Fruit fly (Drosophila melanogaster) whole organism, wandering third instar larva: ENCODE measurements around the gene spir.

Experiments used
- Abd-B ChIP-seq: fragments of >200 bp; optimal IDR thresholded peaks from 2 replicates; lab custom pipeline; 2017; ENCODE audit warnings: missing biosample characterization, missing genetic modification characterization
- CG32264 ChIP-seq: fragments of 200-800 bp; sonication (Bioruptor generic); optimal IDR thresholded peaks from 2 replicates; lab custom pipeline; 2016; ENCODE audit warnings: missing biosample characterization, missing genetic modification characterization
- CG9705 ChIP-seq: fragments of 200-800 bp; sonication (Bioruptor generic); optimal IDR thresholded peaks from 2 replicates; lab custom pipeline; 2018; ENCODE audit warnings: missing biosample characterization, mild to moderate bottlenecking, missing genetic modification characterization
- Dfd ChIP-seq: fragments of >200 bp; optimal IDR thresholded peaks from 2 replicates; lab custom pipeline; 2017; ENCODE audit warnings: missing biosample characterization, missing genetic modification characterization
- Dif ChIP-seq: fragments of 200-275, 200-300 bp; sonication (Bioruptor generic); optimal IDR thresholded peaks from 2 replicates; lab custom pipeline; 2018; ENCODE audit warnings: missing biosample characterization, missing genetic modification characterization; ENCODE audit not compliant: partially characterized antibody
- GATAd ChIP-seq: sonication (Bioruptor generic); optimal IDR thresholded peaks from 2 replicates; lab custom pipeline; 2016; ENCODE audit warnings: missing biosample characterization, missing genetic modification characterization
- HLH106 ChIP-seq: fragments of 200-800 bp; optimal IDR thresholded peaks from 3 replicates; lab custom pipeline; 2019; ENCODE audit warnings: missing biosample characterization, mild to moderate bottlenecking, missing genetic modification characterization, moderate library complexity
- Hnf4 ChIP-seq: fragments of 200-800 bp; sonication (Bioruptor generic); optimal IDR thresholded peaks from 2 replicates; lab custom pipeline; 2016; ENCODE audit warnings: missing biosample characterization, mild to moderate bottlenecking, missing genetic modification characterization
- Hr83 ChIP-seq: fragments of 200-300 bp; sonication (Bioruptor generic); optimal IDR thresholded peaks from 2 replicates; lab custom pipeline; 2016; ENCODE audit warnings: missing biosample characterization, mild to moderate bottlenecking, missing genetic modification characterization, moderate library complexity; ENCODE audit not compliant: poor library complexity, severe bottlenecking
- Jra ChIP-seq: sonication (Bioruptor generic); optimal IDR thresholded peaks from 2 replicates; lab custom pipeline; 2016; ENCODE audit warnings: missing biosample characterization, missing genetic modification characterization
- Myc ChIP-seq: fragments of >200 bp; optimal IDR thresholded peaks from 2 replicates; lab custom pipeline; 2017
- N ChIP-seq: fragments of >200 bp; optimal IDR thresholded peaks from 2 replicates; lab custom pipeline; 2018; ENCODE audit warnings: missing biosample characterization, missing external identifiers, missing genetic modification characterization
- OdsH ChIP-seq: fragments of 200-800 bp; sonication (Bioruptor generic); optimal IDR thresholded peaks from 2 replicates; lab custom pipeline; 2016; ENCODE audit warnings: missing biosample characterization, mild to moderate bottlenecking, missing genetic modification characterization
- Rel ChIP-seq, 2 experiments: fragments of 200-800 bp; sonication (Bioruptor generic) in 1 of 2; optimal IDR thresholded peaks; 2 replicates in 1 of 2; 3 replicates in 1 of 2; lab custom pipeline; 2016 to 2019; ENCODE audit warnings: mild to moderate bottlenecking in 2 of 2, missing biosample characterization in 2 of 2, missing genetic modification characterization in 2 of 2, moderate library complexity in 1 of 2
- Sp1 ChIP-seq: fragments of 200-800 bp; sonication (Bioruptor generic); optimal IDR thresholded peaks from 3 replicates; lab custom pipeline; 2019; ENCODE audit warnings: missing biosample characterization, mild to moderate bottlenecking, missing genetic modification characterization, moderate library complexity
- Vsx2 ChIP-seq: fragments of 200-300, 225-300 bp; sonication (Bioruptor generic); optimal IDR thresholded peaks from 2 replicates; lab custom pipeline; 2018; ENCODE audit warnings: missing biosample characterization, missing genetic modification characterization; ENCODE audit not compliant: partially characterized antibody
- br ChIP-seq: fragments of 200-800 bp; sonication (Bioruptor generic); optimal IDR thresholded peaks from 2 replicates; lab custom pipeline; 2016; ENCODE audit warnings: missing biosample characterization, missing genetic modification characterization
- ey ChIP-seq: fragments of 200-800 bp; sonication (Bioruptor generic); optimal IDR thresholded peaks from 2 replicates; lab custom pipeline; 2016; ENCODE audit warnings: missing biosample characterization, missing genetic modification characterization
- foxo ChIP-seq, 2 experiments: fragments of 200-800 bp; sonication (Bioruptor generic); optimal IDR thresholded peaks; 2 replicates in 1 of 2; 3 replicates in 1 of 2; lab custom pipeline; 2016 to 2017; ENCODE audit warnings: missing biosample characterization in 2 of 2, missing genetic modification characterization in 2 of 2
- fru ChIP-seq: fragments of 200-800 bp; sonication (Bioruptor generic); optimal IDR thresholded peaks from 3 replicates; lab custom pipeline; 2016; ENCODE audit warnings: missing biosample characterization, mild to moderate bottlenecking, missing genetic modification characterization
- h ChIP-seq: fragments of 200-800 bp; sonication (Bioruptor generic); optimal IDR thresholded peaks from 3 replicates; lab custom pipeline; 2016; ENCODE audit warnings: missing biosample characterization, mild to moderate bottlenecking, missing genetic modification characterization
- jim ChIP-seq: fragments of 175-275, 200-325 bp; sonication (Bioruptor generic); optimal IDR thresholded peaks from 2 replicates; lab custom pipeline; 2016; ENCODE audit warnings: missing biosample characterization, mild to moderate bottlenecking, missing genetic modification characterization
- lola ChIP-seq: fragments of >200 bp; optimal IDR thresholded peaks from 2 replicates; lab custom pipeline; 2017; ENCODE audit warnings: missing biosample characterization, missing genetic modification characterization
- pan ChIP-seq: fragments of >200 bp; optimal IDR thresholded peaks from 2 replicates; lab custom pipeline; 2017
- psq ChIP-seq: fragments of 200-800 bp; sonication (Bioruptor generic); optimal IDR thresholded peaks from 3 replicates; lab custom pipeline; 2017; ENCODE audit warnings: missing biosample characterization, mild to moderate bottlenecking, missing genetic modification characterization, moderate library complexity
- rgr ChIP-seq: fragments of 200-800 bp; sonication (Bioruptor generic); optimal IDR thresholded peaks from 3 replicates; lab custom pipeline; 2016; ENCODE audit warnings: missing biosample characterization, mild to moderate bottlenecking, missing genetic modification characterization
- sage ChIP-seq: fragments of 200-800 bp; sonication (Bioruptor generic); optimal IDR thresholded peaks from 2 replicates; lab custom pipeline; 2016; ENCODE audit warnings: missing biosample characterization, mild to moderate bottlenecking, missing genetic modification characterization
- sv ChIP-seq: fragments of 200-800 bp; sonication (Bioruptor generic); optimal IDR thresholded peaks from 3 replicates; lab custom pipeline; 2016; ENCODE audit warnings: missing biosample characterization, missing genetic modification characterization
- tai ChIP-seq: sonication (Bioruptor generic); optimal IDR thresholded peaks from 2 replicates; lab custom pipeline; 2016; ENCODE audit warnings: missing biosample characterization, missing genetic modification characterization
- usp ChIP-seq: fragments of >200 bp; optimal IDR thresholded peaks from 2 replicates; lab custom pipeline; 2017; ENCODE audit warnings: missing biosample characterization, missing genetic modification characterization

The spir gene

dm6 chr2L:20334918-20335317, 23.9 kb downstream of the spir start:
- TF ChIP-seq psq (no peak), Hr83 (GFP tag; lab: Kevin White, UChicago) (no peak), CG9705 (GFP tag; lab: Kevin White, UChicago) (no peak), CG32264 (no peak), N (GFP tag; lab: Kevin White, UChicago) (no peak), GATAd (GFP tag; lab: Kevin White, UChicago) (no peak), Dfd (GFP tag; lab: Kevin White, UChicago) (no peak), rgr (GFP tag; lab: Kevin White, UChicago) (no peak), h (GFP tag; lab: Kevin White, UChicago) (no peak), HLH106 (tag; lab: Kevin White, UChicago) (no peak), Rel (GFP tag; optimal IDR thresholded peaks at IDR 0.05; lab: Kevin White, UChicago) (no peak), Rel (tag; optimal IDR thresholded peaks at IDR 0.05; lab: Kevin White, UChicago) (no peak), Hnf4 (no peak), Myc (lab: Kevin White, UChicago) (no peak)

- TF ChIP-seq OdsH (GFP tag; lab: Kevin White, UChicago) (no peak), sv (GFP tag; lab: Kevin White, UChicago) (no peak), jim (GFP tag; lab: Kevin White, UChicago) (no peak), tai (GFP tag; lab: Kevin White, UChicago) (no peak), Jra (GFP tag; lab: Kevin White, UChicago) (no peak), Hr83 (GFP tag; lab: Kevin White, UChicago) (no peak), Dif (GFP tag; lab: Kevin White, UChicago) (no peak), fru (GFP tag; lab: Kevin White, UChicago) (no peak), usp (no peak), pan (lab: Kevin White, UChicago) (no peak), lola (GFP tag; lab: Kevin White, UChicago) (no peak), sage (GFP tag; lab: Kevin White, UChicago) (no peak), Vsx2 (GFP tag; lab: Kevin White, UChicago) (peak; percentile 19), CG32264 (no peak), psq (no peak), ey (no peak), Hnf4 (no peak), br (GFP tag; lab: Kevin White, UChicago) (peak; percentile 22), rgr (GFP tag; lab: Kevin White, UChicago) (no peak), Myc (lab: Kevin White, UChicago) (no peak), h (GFP tag; lab: Kevin White, UChicago) (peak; percentile 42), foxo (GFP tag; optimal IDR thresholded peaks at IDR 0.05; lab: Kevin White, UChicago) (no peak), HLH106 (tag; lab: Kevin White, UChicago) (no peak), N (GFP tag; lab: Kevin White, UChicago) (no peak), CG9705 (GFP tag; lab: Kevin White, UChicago) (no peak), Sp1 (no peak), GATAd (GFP tag; lab: Kevin White, UChicago) (no peak), Rel (GFP tag; optimal IDR thresholded peaks at IDR 0.05; lab: Kevin White, UChicago) (no peak), Rel (tag; optimal IDR thresholded peaks at IDR 0.05; lab: Kevin White, UChicago) (peak; percentile 29), Abd-B (GFP tag; lab: Kevin White, UChicago) (no peak)
- TF ChIP-seq, all 38 proteins: peak for 4
Observed at dm6 chr2L:20337800-20338199, 26.8 kb downstream of the spir start.

- TF ChIP-seq rgr (GFP tag; lab: Kevin White, UChicago) = no peak
- no peak for TF ChIP-seq Jra (GFP tag; lab: Kevin White, UChicago)
- no peak for TF ChIP-seq psq
Observed at dm6 chr2L:20340635-20341034, 29.6 kb downstream of the spir start.

- TF ChIP-seq Sp1 (no peak), N (GFP tag; lab: Kevin White, UChicago) (no peak), h (GFP tag; lab: Kevin White, UChicago) (no peak), Vsx2 (GFP tag; lab: Kevin White, UChicago) (peak; percentile 68), Dif (GFP tag; lab: Kevin White, UChicago) (no peak), Myc (lab: Kevin White, UChicago) (peak; percentile 80), Hnf4 (no peak)
Observed at dm6 chr2L:20341211-20341998, 30.4 kb downstream of the spir start.
